3 worm cellular contexts compared by ENCODE assay signal in the genomic region with DNA sequence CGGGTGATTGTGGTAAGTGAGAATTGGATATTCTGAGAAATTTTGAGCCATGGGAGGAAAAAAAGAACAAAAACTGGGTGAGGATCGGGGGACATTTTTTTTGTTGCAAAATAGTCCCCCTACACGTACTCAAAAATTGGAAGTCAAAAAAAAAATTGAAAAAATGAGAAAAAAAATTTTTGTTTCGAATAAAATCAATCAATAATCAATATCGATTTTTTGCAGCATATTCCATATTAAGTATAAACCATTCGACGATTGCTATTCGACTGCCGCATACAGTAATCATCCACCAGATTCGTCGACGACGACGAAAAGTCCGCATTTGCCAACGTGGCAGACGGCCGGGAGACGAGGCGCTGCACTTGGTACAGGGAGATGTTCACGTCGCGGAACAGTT.
TF ChIP-seq lines count a peak whose summit lies in the region.

No protein-coding gene starts in this region.

TF ChIP-seq in whole organism, L3 larva, 47 proteins besides CTCF, POLR2A, EP300 and RAD21:
- no peak for TF ChIP-seq ama-1 (optimal IDR thresholded peaks at IDR 0.05; lab: Kevin White, UChicago)
- peak; percentile 58 for TF ChIP-seq ceh-28 (tag; optimal IDR thresholded peaks at IDR 0.05; lab: Kevin White, UChicago)
- no peak for TF ChIP-seq fkh-2 (tag; optimal IDR thresholded peaks at IDR 0.05; lab: Kevin White, UChicago)
- TF ChIP-seq eor-1 (tag; optimal IDR thresholded peaks at IDR 0.05; lab: Kevin White, UChicago): no peak

TF ChIP-seq in whole organism, L4 larva, 104 proteins besides CTCF, POLR2A, EP300 and RAD21:
- TF ChIP-seq ceh-28 (tag; optimal IDR thresholded peaks at IDR 0.05; lab: Kevin White, UChicago) (peak; percentile 27), tra-1 (GFP tag; IDR thresholded peaks at IDR 0.05; lab: Robert Waterston, UW) (no peak)

TF ChIP-seq in whole organism, midembryonic, 9 proteins besides CTCF, POLR2A, EP300 and RAD21:
- TF ChIP-seq cog-1 (tag; optimal IDR thresholded peaks at IDR 0.05; lab: Kevin White, UChicago) (no peak), T22C8.4 (GFP tag; IDR thresholded peaks at IDR 0.05; lab: Robert Waterston, UW) (peak; percentile 64)
